Fruit fly (Drosophila melanogaster): ENCODE data around the gene CG1801.

- TF ChIP-seq CTCF (optimal IDR thresholded peaks at IDR 0.05) (peak in 1 of 2 experiments; percentile 15), CG8478 (optimal IDR thresholded peaks at IDR 0.05) (no peak)
These were observed 1.5 kb downstream of the CG1801 start, which contains the start of gene Rpt6 for dm6 chrX:21315852-21316251.
